Fruit fly (Drosophila melanogaster): ENCODE results near the gene CG8136.
A peak's percentile ranks its signal among the peaks of the same experiment; 100 is the strongest.

dm6 chr3R:8739161-8739783, 18.1 kb downstream of the CG8136 start:
- no peak for TF ChIP-seq fd59A (GFP tag; optimal IDR thresholded peaks at IDR 0.05)
- peak; percentile 16 for TF ChIP-seq Eip78C (GFP tag)
- TF ChIP-seq achi (GFP tag; optimal IDR thresholded peaks at IDR 0.05) = peak; percentile 3
- TF ChIP-seq Hr39 (GFP tag; optimal IDR thresholded peaks at IDR 0.05) = no peak
- TF ChIP-seq Eip75B (GFP tag; optimal IDR thresholded peaks at IDR 0.05) = peak; percentile 27
- TF ChIP-seq Ets21C (GFP tag; optimal IDR thresholded peaks at IDR 0.05) = no peak
- no peak for TF ChIP-seq topi (GFP tag; optimal IDR thresholded peaks at IDR 0.05)
- TF ChIP-seq OdsH (GFP tag; optimal IDR thresholded peaks at IDR 0.05) = no peak
- no peak for TF ChIP-seq CG6163 (GFP tag; IDR thresholded peaks at IDR 0.05)
- no peak for TF ChIP-seq Sox102F (GFP tag; optimal IDR thresholded peaks at IDR 0.05)
- peak; percentile 33 for TF ChIP-seq esn (GFP tag; optimal IDR thresholded peaks at IDR 0.05)
- no peak for TF ChIP-seq Blimp-1 (GFP tag; optimal IDR thresholded peaks at IDR 0.05)
- TF ChIP-seq svp (GFP tag) = peak; percentile 48
- TF ChIP-seq acj6 (GFP tag; optimal IDR thresholded peaks at IDR 0.05) = no peak
